Worm (Caenorhabditis elegans) whole organism, late embryonic: Measurements from ENCODE around the gene hrpl-1.

Experiments
- K02D7.2 ChIP-seq: sonication (generic microtip); optimal IDR thresholded peaks from 2 replicates; lab custom pipeline; 2017; ENCODE audit warnings: mild to moderate bottlenecking, missing genetic modification characterization, missing compliant biosample characterization
- K09A11.1 ChIP-seq: sonication (generic microtip); optimal IDR thresholded peaks from 2 replicates; lab custom pipeline; 2017; ENCODE audit warnings: antibody characterized with exemption, mild to moderate bottlenecking, missing genetic modification characterization, missing compliant biosample characterization; ENCODE audit not compliant: insufficient read depth
- Y22D7AL.16 ChIP-seq: sonication (generic microtip); optimal IDR thresholded peaks from 2 replicates; lab custom pipeline; 2016; ENCODE audit warnings: missing genetic modification characterization, missing compliant biosample characterization
- ceh-18 ChIP-seq: sonication (generic microtip); optimal IDR thresholded peaks from 2 replicates; lab custom pipeline; 2016; ENCODE audit warnings: missing genetic modification characterization, missing compliant biosample characterization
- ceh-19 ChIP-seq: fragments of 200-800 bp; sonication (Bioruptor generic); optimal IDR thresholded peaks from 2 replicates; lab custom pipeline; 2018; ENCODE audit warnings: mild to moderate bottlenecking, missing genetic modification characterization, missing compliant biosample characterization
- ceh-22 ChIP-seq: sonication (generic microtip); optimal IDR thresholded peaks from 2 replicates; lab custom pipeline; 2017; ENCODE audit warnings: missing biosample characterization, missing genetic modification characterization
- ceh-30 ChIP-seq: fragments of 150-350 bp; optimal IDR thresholded peaks from 2 replicates; lab custom pipeline; 2014; ENCODE audit warnings: missing biosample characterization, missing genetic modification characterization
- ceh-31 ChIP-seq: sonication (generic microtip); optimal IDR thresholded peaks from 2 replicates; lab custom pipeline; 2016; ENCODE audit warnings: missing genetic modification characterization, missing compliant biosample characterization
- ceh-48 ChIP-seq: sonication (generic microtip); optimal IDR thresholded peaks from 2 replicates; lab custom pipeline; 2016; ENCODE audit warnings: missing genetic modification characterization, inconsistent platforms, missing compliant biosample characterization
- dmd-4 ChIP-seq: sonication (generic microtip); optimal IDR thresholded peaks from 2 replicates; lab custom pipeline; 2016; ENCODE audit warnings: borderline replicate concordance, missing genetic modification characterization, missing compliant biosample characterization
- dve-1 ChIP-seq: sonication (generic microtip); optimal IDR thresholded peaks from 2 replicates; lab custom pipeline; 2017; ENCODE audit warnings: antibody characterized with exemption, mild to moderate bottlenecking, missing genetic modification characterization, missing compliant biosample characterization
- elt-2 ChIP-seq: sonication (generic microtip); optimal IDR thresholded peaks from 2 replicates; lab custom pipeline; 2016; ENCODE audit warnings: missing genetic modification reagents, missing genetic modification characterization, missing compliant biosample characterization
- elt-4 ChIP-seq: sonication (generic microtip); optimal IDR thresholded peaks from 2 replicates; lab custom pipeline; 2016; ENCODE audit warnings: missing genetic modification characterization, missing compliant biosample characterization
- fax-1 ChIP-seq: sonication (generic microtip); optimal IDR thresholded peaks from 2 replicates; lab custom pipeline; 2016; ENCODE audit warnings: missing genotype, missing genetic modification characterization, missing compliant biosample characterization
- fkh-10 ChIP-seq: fragments of 150-350 bp; optimal IDR thresholded peaks from 2 replicates; lab custom pipeline; 2014; ENCODE audit warnings: missing biosample characterization, missing genetic modification reagents, missing genetic modification characterization
- fkh-6 ChIP-seq: sonication (generic microtip); optimal IDR thresholded peaks from 2 replicates; lab custom pipeline; 2016; ENCODE audit warnings: missing genetic modification characterization, missing compliant biosample characterization
- gmeb-2 ChIP-seq: sonication (generic microtip); optimal IDR thresholded peaks from 2 replicates; lab custom pipeline; 2016; ENCODE audit warnings: missing genetic modification characterization, inconsistent platforms, missing compliant biosample characterization
- hlh-6 ChIP-seq: sonication (generic microtip); optimal IDR thresholded peaks from 2 replicates; lab custom pipeline; 2016; ENCODE audit warnings: missing genotype, missing genetic modification characterization, missing compliant biosample characterization
- hlh-8 ChIP-seq: sonication (generic microtip); optimal IDR thresholded peaks from 2 replicates; lab custom pipeline; 2016; ENCODE audit warnings: missing genotype, missing genetic modification characterization, missing compliant biosample characterization
- lim-6 ChIP-seq: sonication (generic microtip); optimal IDR thresholded peaks from 2 replicates; lab custom pipeline; 2016; ENCODE audit warnings: missing genetic modification characterization, missing compliant biosample characterization
- lin-11 ChIP-seq: fragments of 200-800 bp; sonication (Bioruptor generic); optimal IDR thresholded peaks from 2 replicates; lab custom pipeline; 2018; ENCODE audit warnings: mild to moderate bottlenecking, missing genetic modification characterization, missing compliant biosample characterization
- madf-2 ChIP-seq: sonication (generic microtip); optimal IDR thresholded peaks from 2 replicates; lab custom pipeline; 2017; ENCODE audit warnings: missing genetic modification characterization, missing compliant biosample characterization
- mec-3 ChIP-seq: sonication (generic microtip); optimal IDR thresholded peaks from 2 replicates; lab custom pipeline; 2016; ENCODE audit warnings: borderline replicate concordance, missing genetic modification characterization, missing compliant biosample characterization
- nhr-232 ChIP-seq: sonication (generic microtip); optimal IDR thresholded peaks from 2 replicates; lab custom pipeline; 2016; ENCODE audit warnings: missing genetic modification characterization, missing compliant biosample characterization
- odd-2 ChIP-seq: sonication (generic microtip); optimal IDR thresholded peaks from 2 replicates; lab custom pipeline; 2017; ENCODE audit warnings: antibody characterized with exemption, mild to moderate bottlenecking, missing genetic modification characterization, missing compliant biosample characterization
- pag-3 ChIP-seq: sonication (generic microtip); optimal IDR thresholded peaks from 2 replicates; lab custom pipeline; 2016; ENCODE audit warnings: missing compliant biosample characterization, missing genetic modification characterization, borderline replicate concordance
- pax-1 ChIP-seq: fragments of 150-350 bp; optimal IDR thresholded peaks from 2 replicates; lab custom pipeline; 2014; ENCODE audit warnings: missing biosample characterization, missing genetic modification characterization
- pha-2 ChIP-seq: sonication (generic microtip); optimal IDR thresholded peaks from 2 replicates; lab custom pipeline; 2017; ENCODE audit warnings: mild to moderate bottlenecking, missing genetic modification characterization, missing compliant biosample characterization
- pqm-1 ChIP-seq: sonication (generic microtip); optimal IDR thresholded peaks from 2 replicates; lab custom pipeline; 2016; ENCODE audit warnings: missing genetic modification characterization, missing compliant biosample characterization
- ref-2 ChIP-seq: sonication (generic microtip); optimal IDR thresholded peaks from 2 replicates; lab custom pipeline; 2016; ENCODE audit warnings: missing genetic modification characterization, missing compliant biosample characterization
- sdc-2 ChIP-seq: sonication (generic microtip); optimal IDR thresholded peaks from 2 replicates; lab custom pipeline; 2016; ENCODE audit warnings: missing genotype, missing genetic modification characterization, missing compliant biosample characterization
- sox-2 ChIP-seq: fragments of 200-800 bp; sonication (Bioruptor generic); IDR thresholded peaks from 2 replicates; pipeline ENCODE4 v1.3.6; 2022; ENCODE audit warnings: missing genetic modification reagents, missing genetic modification characterization, missing compliant biosample characterization
- syd-9 ChIP-seq: sonication (generic microtip); optimal IDR thresholded peaks from 2 replicates; lab custom pipeline; 2016; ENCODE audit warnings: mild to moderate bottlenecking, missing genetic modification characterization, moderate library complexity, missing compliant biosample characterization
- tbx-7 ChIP-seq: sonication (generic microtip); optimal IDR thresholded peaks from 2 replicates; lab custom pipeline; 2016; ENCODE audit warnings: missing genotype, missing genetic modification characterization, missing compliant biosample characterization
- unc-42 ChIP-seq: sonication (generic microtip); optimal IDR thresholded peaks from 2 replicates; lab custom pipeline; 2016; ENCODE audit warnings: missing genotype, missing genetic modification characterization, missing compliant biosample characterization
- unc-55 ChIP-seq: sonication (generic microtip); optimal IDR thresholded peaks from 2 replicates; lab custom pipeline; 2017; ENCODE audit warnings: missing biosample characterization, missing genetic modification reagents, missing genetic modification characterization

Gene hrpl-1

DNA sequence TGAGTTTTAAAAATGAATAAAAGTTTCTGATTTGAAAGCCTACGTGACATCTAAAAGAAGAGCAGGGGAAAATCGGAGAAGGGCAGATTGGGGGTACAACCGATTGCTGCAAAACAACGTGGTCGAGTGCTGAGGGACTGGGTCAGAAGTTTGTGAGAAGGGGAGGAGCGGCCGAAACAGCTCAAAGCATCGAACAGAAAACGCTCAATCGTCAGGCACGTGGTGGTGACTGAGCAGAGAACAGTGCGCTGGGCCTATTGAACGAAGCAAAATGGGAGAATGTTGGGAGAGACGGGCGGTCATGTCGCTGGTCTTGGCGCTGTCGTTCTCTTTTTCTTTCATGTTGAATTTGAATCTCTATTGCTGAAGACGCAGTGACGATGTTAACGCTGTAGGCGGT lies 7.4 kb upstream of the hrpl-1 start:
- TF ChIP-seq ref-2 (tag; lab: Kevin White, UChicago) (no peak), unc-42 (tag; lab: Kevin White, UChicago) (peak; percentile 12), sdc-2 (tag; lab: Kevin White, UChicago) (no peak), pax-1 (tag; lab: Kevin White, UChicago) (no peak), ceh-18 (tag; lab: Kevin White, UChicago) (peak; percentile 47), pqm-1 (tag; lab: Kevin White, UChicago) (peak; percentile 19)

DNA sequence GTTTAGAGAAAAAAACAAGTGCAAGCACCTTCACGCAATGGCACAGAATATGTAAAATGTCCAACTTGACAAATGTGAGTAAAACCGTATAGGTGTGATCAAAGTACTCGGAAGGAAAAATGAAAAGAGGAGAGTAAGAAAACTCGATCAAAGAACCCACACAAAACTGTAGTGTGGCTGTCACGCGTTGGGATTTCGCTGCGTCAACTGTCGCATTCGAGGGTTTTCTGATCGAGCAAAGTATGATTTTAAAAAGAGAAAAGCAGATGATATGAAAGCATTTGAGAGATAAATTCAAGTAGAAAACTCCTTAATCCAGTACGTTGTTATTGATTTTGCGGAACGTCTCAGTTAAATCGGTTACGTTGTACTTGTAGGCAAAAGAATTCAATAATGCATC lies 6.7 kb upstream of the hrpl-1 start:
- TF ChIP-seq odd-2 (tag; lab: Kevin White, UChicago) (no peak), madf-2 (tag; lab: Kevin White, UChicago) (no peak), unc-55 (peak; percentile 26), lim-6 (tag; lab: Kevin White, UChicago) (no peak), fkh-10 (GFP tag; lab: Kevin White, UChicago) (no peak), ref-2 (tag; lab: Kevin White, UChicago) (no peak), pax-1 (tag; lab: Kevin White, UChicago) (no peak), mec-3 (tag; lab: Kevin White, UChicago) (no peak)
- TF ChIP-seq, all 69 proteins: peak for 1

- no peak for TF ChIP-seq elt-4 (tag; lab: Kevin White, UChicago)
- TF ChIP-seq K02D7.2 (tag; lab: Kevin White, UChicago): no peak
- no peak for TF ChIP-seq ceh-18 (tag; lab: Kevin White, UChicago)
- TF ChIP-seq elt-2 (tag; lab: Kevin White, UChicago): no peak
These were observed 4.8 kb upstream of the hrpl-1 start, which contains the start of gene adal-1 for ce11 chrII:6893589-6894245. Gene adal-1, minus strand, starts transcription at chrII:6893639.

DNA sequence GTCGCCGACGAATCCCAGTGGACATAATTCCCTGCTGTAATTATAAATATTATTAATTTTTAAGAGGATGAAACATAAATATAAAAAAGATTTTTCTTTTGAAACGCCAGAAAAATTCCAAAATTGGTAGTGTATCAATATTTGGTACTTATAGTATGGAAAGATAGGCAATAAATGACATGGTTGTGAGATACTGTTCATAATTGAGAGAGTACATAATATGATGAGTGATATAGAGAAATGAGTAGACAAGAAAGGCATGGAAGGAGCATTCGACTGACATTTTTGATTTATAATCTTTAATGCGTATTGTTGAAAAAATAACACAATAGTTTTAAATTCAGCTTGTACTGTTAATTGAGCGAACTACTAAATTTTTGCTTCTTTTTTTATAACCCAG lies 1.0 kb upstream of the hrpl-1 start, which contains the start of gene C44B7.11:
C44B7.11 (minus strand) TSS at position 34 of the 400 bp plus-strand sequence.
- TF ChIP-seq K09A11.1 (tag; lab: Kevin White, UChicago) (no peak), tbx-7 (no peak), gmeb-2 (tag; lab: Kevin White, UChicago) (no peak), lim-6 (tag; lab: Kevin White, UChicago) (no peak), syd-9 (tag; lab: Kevin White, UChicago) (no peak), hlh-8 (no peak), ceh-31 (tag; lab: Kevin White, UChicago) (no peak), ceh-19 (GFP tag; lab: Kevin White, UChicago) (no peak), ceh-48 (tag; lab: Kevin White, UChicago) (no peak), fax-1 (tag; lab: Kevin White, UChicago) (no peak), elt-2 (tag; lab: Kevin White, UChicago) (no peak), Y22D7AL.16 (no peak), ceh-22 (tag; lab: Kevin White, UChicago) (no peak)

ce11 chrII:6900708-6901107 lies 2.2 kb downstream of the hrpl-1 start:
- TF ChIP-seq hlh-6: no peak
- no peak for TF ChIP-seq syd-9 (tag; lab: Kevin White, UChicago)
- no peak for TF ChIP-seq lin-11
- no peak for TF ChIP-seq fkh-6 (tag; lab: Kevin White, UChicago)
- no peak for TF ChIP-seq unc-55
- TF ChIP-seq ceh-30 (tag; lab: Kevin White, UChicago): no peak
- no peak for TF ChIP-seq pag-3 (tag; lab: Kevin White, UChicago)
- no peak for TF ChIP-seq dmd-4 (tag; lab: Kevin White, UChicago)
- TF ChIP-seq sox-2 (GFP tag; lab: Robert Waterston, UW): no peak
- TF ChIP-seq dve-1: no peak
- no peak for TF ChIP-seq tbx-7
- TF ChIP-seq nhr-232 (tag; lab: Kevin White, UChicago): no peak
- no peak for TF ChIP-seq madf-2 (tag; lab: Kevin White, UChicago)
- TF ChIP-seq pha-2 (tag; lab: Kevin White, UChicago): no peak
- TF ChIP-seq hlh-8: no peak
